Worm (Caenorhabditis elegans) whole organism, mixed stage, embryonic: ENCODE data around the gene asp-15.

Source experiments
- bed-3 ChIP-seq: fragments of 200-800 bp; sonication (Bioruptor generic); optimal IDR thresholded peaks from 3 replicates; lab custom pipeline; 2018; ENCODE audit warnings: mild to moderate bottlenecking, missing genetic modification characterization, moderate library complexity, missing compliant biosample characterization
- ceh-83 ChIP-seq: fragments of 200-800 bp; sonication (Bioruptor generic); optimal IDR thresholded peaks from 2 replicates; lab custom pipeline; 2018; ENCODE audit warnings: mild to moderate bottlenecking, missing genetic modification characterization, missing compliant biosample characterization
- mab-5 ChIP-seq: fragments of 150-350 bp; optimal IDR thresholded peaks from 2 replicates; lab custom pipeline; 2014; ENCODE audit warnings: missing biosample characterization, missing genetic modification characterization
- mep-1 ChIP-seq: fragments of 150-350 bp; optimal IDR thresholded peaks from 2 replicates; lab custom pipeline; 2017; ENCODE audit warnings: missing biosample characterization, missing genetic modification reagents, missing genetic modification characterization, inconsistent platforms
- nhr-12 ChIP-seq: fragments of 150-350 bp; optimal IDR thresholded peaks from 2 replicates; lab custom pipeline; 2014; ENCODE audit warnings: missing biosample characterization, missing genetic modification characterization
- nhr-2 ChIP-seq: fragments of 150-350 bp; optimal IDR thresholded peaks from 2 replicates; lab custom pipeline; 2014; ENCODE audit warnings: missing biosample characterization, missing genetic modification characterization
- tbx-8 ChIP-seq: fragments of 200-800 bp; sonication (Bioruptor generic); optimal IDR thresholded peaks from 2 replicates; lab custom pipeline; 2018; ENCODE audit warnings: mild to moderate bottlenecking, missing genetic modification characterization, moderate library complexity, missing compliant biosample characterization
- unc-120 ChIP-seq: sonication (generic microtip); optimal IDR thresholded peaks from 2 replicates; lab custom pipeline; 2017; ENCODE audit warnings: missing genetic modification characterization, missing compliant biosample characterization; ENCODE audit not compliant: poor library complexity, severe bottlenecking
- unc-39 ChIP-seq: fragments of 150-350 bp; optimal IDR thresholded peaks from 2 replicates; lab custom pipeline; 2014; ENCODE audit warnings: missing biosample characterization, missing genetic modification characterization
- zip-8 ChIP-seq: fragments of 150-350 bp; optimal IDR thresholded peaks from 2 replicates; lab custom pipeline; 2014; ENCODE audit warnings: missing biosample characterization, missing genetic modification characterization
- ztf-11 ChIP-seq: fragments of 150-350 bp; optimal IDR thresholded peaks from 2 replicates; lab custom pipeline; 2014; ENCODE audit warnings: missing biosample characterization, missing genetic modification characterization

The asp-15 gene

DNA sequence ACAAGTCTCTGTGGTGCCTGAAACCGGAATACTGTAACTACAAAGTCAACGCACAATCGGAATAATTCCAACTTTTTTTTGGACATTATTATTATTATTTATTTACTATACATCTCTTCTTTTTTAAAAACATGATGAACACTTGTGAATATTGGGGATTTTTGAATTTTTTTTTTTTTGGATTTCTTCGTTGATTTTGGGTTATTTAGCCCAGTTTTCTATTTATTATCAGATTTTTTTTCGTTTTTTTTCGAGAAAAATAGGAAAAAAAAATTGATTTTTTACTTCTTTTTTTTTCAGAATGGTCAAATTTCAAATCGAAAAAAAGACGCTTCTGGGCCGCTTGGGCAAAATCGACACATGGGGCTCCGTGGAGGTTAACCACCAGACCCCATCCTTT, 46.6 kb downstream of the asp-15 start, which contains the start of gene tgt-2:
tgt-2 (plus strand) TSS at position 301 of the 400 bp plus-strand sequence.
- TF ChIP-seq bed-3 (GFP tag; lab: Kevin White, UChicago) (no peak), nhr-12 (tag; lab: Kevin White, UChicago) (no peak), ztf-11 (no peak), zip-8 (tag; lab: Kevin White, UChicago) (no peak), unc-120 (tag; lab: Kevin White, UChicago) (no peak), nhr-2 (no peak), mep-1 (no peak), ceh-83 (GFP tag; lab: Kevin White, UChicago) (no peak), unc-39 (tag; lab: Kevin White, UChicago) (no peak), tbx-8 (GFP tag; lab: Kevin White, UChicago) (no peak)
- TF ChIP-seq, all 35 proteins: peak for 0

DNA sequence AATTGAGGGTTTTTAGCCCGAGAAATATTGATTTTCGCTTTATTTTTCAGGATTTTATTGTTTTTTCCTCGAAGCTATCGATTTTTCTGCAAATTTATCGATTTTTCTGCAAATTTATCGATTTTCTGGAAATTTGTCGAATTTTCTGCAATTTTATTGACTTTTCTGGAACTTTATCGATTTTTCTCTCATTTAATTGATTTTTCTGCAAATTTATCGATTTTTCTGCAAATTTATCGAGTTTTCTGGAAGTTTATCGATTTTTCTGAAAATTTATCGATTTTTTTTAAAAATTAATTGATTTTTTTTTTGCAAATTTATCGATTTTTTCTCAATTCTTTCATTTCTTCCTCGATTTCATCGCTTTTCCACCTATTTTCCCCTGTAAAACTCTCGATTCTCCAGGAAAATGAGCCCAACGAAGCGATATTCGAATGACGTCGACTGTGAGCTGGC, 51.1 kb downstream of the asp-15 start, which contains the start of gene gtf-2F2:
gtf-2F2 (plus strand) TSS at position 406 of the 456 bp plus-strand sequence.
- no peak for TF ChIP-seq mab-5 (tag; lab: Kevin White, UChicago)
